Fruit fly (Drosophila melanogaster): ENCODE results near the gene Proc-R.

Gene Proc-R

DNA sequence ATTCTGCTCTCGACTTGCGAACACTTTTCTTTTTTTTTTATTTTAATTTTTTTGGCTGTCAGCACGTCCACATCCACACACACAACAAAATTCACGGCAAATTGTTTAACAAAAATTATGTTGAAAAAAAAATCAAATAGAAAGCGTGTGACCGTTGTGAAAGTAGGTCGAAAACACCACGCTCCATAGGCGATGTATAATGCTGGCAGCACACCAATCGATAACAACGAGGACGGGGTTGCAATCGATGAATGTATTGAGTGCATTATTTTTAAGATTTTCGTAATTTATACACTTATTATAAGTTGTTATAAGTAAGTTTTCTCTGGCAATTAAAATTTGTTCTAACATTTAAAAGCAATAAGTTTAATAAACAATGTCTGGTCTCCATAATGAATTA is 21.0 kb upstream of the Proc-R start, which contains the start of gene Pp2C1 (continued):
- no peak for TF ChIP-seq CG9215 (GFP tag; IDR thresholded peaks at IDR 0.05)
- TF ChIP-seq phol (tag; optimal IDR thresholded peaks at IDR 0.05): peak; percentile 19
- TF ChIP-seq bbx (GFP tag; IDR thresholded peaks at IDR 0.05; ENCODE audit: partially characterized antibody): peak; percentile 85
- no peak for TF ChIP-seq onecut (GFP tag; IDR thresholded peaks at IDR 0.05)
- TF ChIP-seq Blimp-1 (GFP tag; optimal IDR thresholded peaks at IDR 0.05): no peak
- TF ChIP-seq row (GFP tag; IDR thresholded peaks at IDR 0.05): peak; percentile 72
- no peak for TF ChIP-seq pros (GFP tag; optimal IDR thresholded peaks at IDR 0.05)
- no peak for TF ChIP-seq CG8290 (GFP tag; optimal IDR thresholded peaks at IDR 0.05)
- peak; percentile 16 to 49 for TF ChIP-seq CG8290 (tag; optimal IDR thresholded peaks at IDR 0.05)
- TF ChIP-seq vvl (GFP tag; IDR thresholded peaks at IDR 0.05): peak; percentile 23
- TF ChIP-seq gfzf (GFP tag; optimal IDR thresholded peaks at IDR 0.05): peak; percentile 77
- TF ChIP-seq E2f2 (GFP tag; IDR thresholded peaks at IDR 0.05): no peak
- no peak for TF ChIP-seq zf30C (GFP tag; optimal IDR thresholded peaks at IDR 0.05)
- TF ChIP-seq CG6272 (GFP tag; IDR thresholded peaks at IDR 0.05): no peak; the same call in 1 of the 2 replicates
- peak; percentile 61 for TF ChIP-seq CG9797 (GFP tag; optimal IDR thresholded peaks at IDR 0.05)
- no peak for TF ChIP-seq Dfd (GFP tag; optimal IDR thresholded peaks at IDR 0.05)
- TF ChIP-seq Adf1 (GFP tag; IDR thresholded peaks at IDR 0.05): no peak
- TF ChIP-seq HmgD (GFP tag; optimal IDR thresholded peaks at IDR 0.05): no peak
- peak; percentile 87 for TF ChIP-seq amos (GFP tag; IDR thresholded peaks at IDR 0.05; ENCODE audit: partially characterized antibody)
- no peak for TF ChIP-seq CG8924 (tag; optimal IDR thresholded peaks at IDR 0.05)
- TF ChIP-seq CG9932 (GFP tag; IDR thresholded peaks at IDR 0.05): peak; percentile 52; the same call in 1 of the 2 replicates
- peak; percentile 14 for TF ChIP-seq CG12659 (GFP tag; optimal IDR thresholded peaks at IDR 0.05)
- TF ChIP-seq klu (GFP tag; IDR thresholded peaks at IDR 0.05): no peak
- TF ChIP-seq CG10274 (GFP tag; optimal IDR thresholded peaks at IDR 0.05): no peak
- no peak for TF ChIP-seq lmd (GFP tag; IDR thresholded peaks at IDR 0.05)
- TF ChIP-seq tna (GFP tag; IDR thresholded peaks at IDR 0.05; ENCODE audit: partially characterized antibody): peak; percentile 67
- TF ChIP-seq hbn (GFP tag; IDR thresholded peaks at IDR 0.05; ENCODE audit: partially characterized antibody): peak; percentile 59
- peak; percentile 69 for TF ChIP-seq CG14860 (GFP tag; IDR thresholded peaks at IDR 0.05; ENCODE audit: partially characterized antibody)
- no peak for TF ChIP-seq crc (GFP tag; optimal IDR thresholded peaks at IDR 0.05)
- peak; percentile 7 for TF ChIP-seq CG2120 (GFP tag; optimal IDR thresholded peaks at IDR 0.05)
- peak; percentile 98 for TF ChIP-seq Asciz (GFP tag; optimal IDR thresholded peaks at IDR 0.05)
- peak; percentile 67; the same call in 1 of the 4 replicates for TF ChIP-seq chinmo (GFP tag; IDR thresholded peaks at IDR 0.05; ENCODE audit: partially characterized antibody)
- no peak for TF ChIP-seq Max (GFP tag; optimal IDR thresholded peaks at IDR 0.05)
- no peak for TF ChIP-seq Spps (tag; optimal IDR thresholded peaks at IDR 0.05)

DNA sequence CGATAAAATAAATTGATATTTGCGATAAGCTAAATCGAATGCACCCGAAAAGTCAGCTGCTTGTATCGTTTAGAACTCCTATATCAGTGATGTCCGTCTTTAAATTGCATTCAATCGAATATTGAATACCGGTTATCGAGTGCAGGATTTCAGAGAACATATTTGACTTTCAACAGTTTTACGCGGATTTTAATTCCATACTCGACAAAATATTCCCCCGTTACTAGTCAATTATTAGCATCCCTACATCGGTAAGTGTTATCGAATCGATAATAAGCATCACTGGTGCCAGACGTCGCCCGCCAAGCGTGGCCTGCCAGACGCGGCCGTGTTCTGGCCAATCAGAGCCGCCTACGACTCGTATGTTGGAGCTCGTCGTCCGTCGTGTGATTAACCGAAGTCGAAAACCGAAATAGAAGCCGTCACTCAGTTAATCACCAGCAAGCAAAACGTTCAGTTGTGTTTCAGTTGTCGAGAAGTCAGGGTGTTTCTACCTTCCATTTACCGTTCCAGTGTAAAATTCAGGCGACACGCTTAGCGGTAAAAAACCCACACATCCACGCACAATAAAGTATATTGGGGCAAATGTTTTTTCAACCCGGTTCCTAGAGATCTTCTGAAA is 19.8 kb upstream of the Proc-R start, which contains the start of gene ctp:
Gene ctp, plus strand, starts transcription at position 23 of the 622 bp plus-strand sequence.
- TF ChIP-seq scrt (GFP tag; optimal IDR thresholded peaks at IDR 0.05) (peak; percentile 52), Hand (GFP tag; optimal IDR thresholded peaks at IDR 0.05) (peak; percentile 22), Gug (GFP tag; IDR thresholded peaks at IDR 0.05) (no peak), CG17328 (GFP tag; IDR thresholded peaks at IDR 0.05) (peak; percentile 38; the same call in 1 of the 2 replicates), CG7745 (tag; optimal IDR thresholded peaks at IDR 0.05) (no peak), CG5245 (GFP tag; optimal IDR thresholded peaks at IDR 0.05) (no peak), CG7987 (GFP tag; optimal IDR thresholded peaks at IDR 0.05) (peak; percentile 44), zfh1 (GFP tag; IDR thresholded peaks at IDR 0.05) (peak; percentile 38; the same call in 1 of the 3 replicates), BEAF-32 (GFP tag; optimal IDR thresholded peaks at IDR 0.05) (peak; percentile 60), caup (GFP tag; optimal IDR thresholded peaks at IDR 0.05; ENCODE audit: severe bottlenecking) (no peak), CG8359 (GFP tag; optimal IDR thresholded peaks at IDR 0.05; ENCODE audit: borderline replicate concordance) (no peak), mam (GFP tag; optimal IDR thresholded peaks at IDR 0.05) (peak; percentile 53), vnd (GFP tag; IDR thresholded peaks at IDR 0.05; ENCODE audit: partially characterized antibody) (peak; percentile 66; the same call in 2 of the 3 replicates), Antp (GFP tag; optimal IDR thresholded peaks at IDR 0.05) (peak; percentile 46), Jarid2 (GFP tag; optimal IDR thresholded peaks at IDR 0.05) (peak; percentile 97), CG30020 (tag; optimal IDR thresholded peaks at IDR 0.05) (peak; percentile 3), Kr (GFP tag; optimal IDR thresholded peaks at IDR 0.05) (no peak)

Measured in whole organism, embryonic.